Worm (Caenorhabditis elegans) whole organism, L4/young adult: ENCODE data around the gene C01B10.11.

Experiments used
- dao-5 ChIP-seq: sonication (generic microtip); optimal IDR thresholded peaks from 2 replicates; lab custom pipeline; 2016; ENCODE audit warnings: missing genotype, missing genetic modification characterization, moderate library complexity, missing compliant biosample characterization
- him-1 ChIP-seq: sonication (generic microtip); optimal IDR thresholded peaks from 2 replicates; lab custom pipeline; 2016; ENCODE audit warnings: missing genotype, missing genetic modification reagents, missing genetic modification characterization, missing compliant biosample characterization

DNA sequence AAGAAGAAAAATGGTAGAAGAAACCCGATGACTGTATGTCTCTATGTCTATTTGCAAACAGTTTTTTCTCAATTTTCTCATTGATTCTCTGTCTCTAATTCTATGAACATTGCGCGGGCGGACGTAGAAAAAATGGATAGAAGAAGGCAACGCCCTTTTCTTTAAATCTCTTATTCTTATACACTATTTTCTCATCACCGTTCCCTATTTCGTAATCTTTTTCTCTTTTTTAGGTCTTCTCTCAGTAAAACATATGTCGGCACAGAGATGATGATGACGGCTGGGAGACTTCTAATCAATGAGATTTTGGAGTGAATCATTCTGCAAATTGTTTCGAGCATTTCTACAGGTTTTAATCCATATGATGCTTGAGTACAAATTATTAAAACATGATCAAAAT, 35.6 kb upstream of the C01B10.11 start:
- TF ChIP-seq dao-5 (tag; lab: Kevin White, UChicago): no peak
- no peak for TF ChIP-seq him-1 (tag; lab: Kevin White, UChicago)
